Worm (Caenorhabditis elegans): ENCODE measurements around the gene W09C2.9.

Gene W09C2.9

DNA sequence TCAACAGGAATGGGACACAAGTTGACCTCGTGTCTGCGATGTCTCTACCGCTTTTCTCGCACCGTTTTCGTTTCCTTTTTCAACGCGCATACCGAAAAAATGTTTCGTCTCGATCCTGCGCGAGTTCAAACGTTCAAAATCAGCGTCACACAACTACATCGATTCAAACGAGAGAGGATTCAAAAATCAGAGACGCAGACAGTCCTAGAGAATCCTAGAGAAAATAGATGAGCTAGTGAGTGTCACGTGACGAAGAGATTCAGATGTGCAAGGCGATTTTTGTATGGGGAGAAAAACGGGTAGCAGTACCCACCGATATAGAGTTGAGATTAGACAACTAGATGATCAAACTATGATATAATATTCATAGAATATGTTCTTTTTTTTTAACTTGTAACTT lies 46.8 kb upstream of the W09C2.9 start (continued):
- TF ChIP-seq sox-4 (tag; optimal IDR thresholded peaks at IDR 0.05) = no peak
- TF ChIP-seq nhr-77 (tag; optimal IDR thresholded peaks at IDR 0.05) = peak; percentile 33
- TF ChIP-seq blmp-1 (tag; optimal IDR thresholded peaks at IDR 0.05) = peak; percentile 77
- no peak for TF ChIP-seq C34B4.2 (tag; optimal IDR thresholded peaks at IDR 0.05)
- TF ChIP-seq lin-14 (GFP tag; optimal IDR thresholded peaks at IDR 0.05) = peak; percentile 86
- TF ChIP-seq skn-1 (tag; optimal IDR thresholded peaks at IDR 0.05) = peak; percentile 20
- no peak for TF ChIP-seq sptf-1 (tag; optimal IDR thresholded peaks at IDR 0.05)
- no peak for TF ChIP-seq tlp-1 (tag; optimal IDR thresholded peaks at IDR 0.05)
- TF ChIP-seq jun-1 (tag; optimal IDR thresholded peaks at IDR 0.05) = peak; percentile 56
- no peak for TF ChIP-seq ceh-90 (tag; optimal IDR thresholded peaks at IDR 0.05)
- TF ChIP-seq tbx-2 (tag; optimal IDR thresholded peaks at IDR 0.05) = peak; percentile 35
- no peak for TF ChIP-seq dsc-1 (tag; optimal IDR thresholded peaks at IDR 0.05)
- TF ChIP-seq nhr-19 (GFP tag; conservative IDR thresholded peaks at IDR 0.05) = peak; percentile 73
- no peak for TF ChIP-seq lin-15B (tag; optimal IDR thresholded peaks at IDR 0.05)
- TF ChIP-seq hlh-4 (tag; optimal IDR thresholded peaks at IDR 0.05) = no peak
- no peak for TF ChIP-seq pag-3 (tag; optimal IDR thresholded peaks at IDR 0.05; ENCODE audit: borderline replicate concordance, insufficient read depth)
- TF ChIP-seq fkh-4 (tag; optimal IDR thresholded peaks at IDR 0.05; ENCODE audit: borderline replicate concordance) = no peak
- no peak for TF ChIP-seq fkh-10 (GFP tag; optimal IDR thresholded peaks at IDR 0.05)
- TF ChIP-seq lsy-2 (tag; optimal IDR thresholded peaks at IDR 0.05) = peak; percentile 35 to 70
- TF ChIP-seq ztf-11 (tag; optimal IDR thresholded peaks at IDR 0.05) = no peak
- no peak for TF ChIP-seq elt-2 (tag; optimal IDR thresholded peaks at IDR 0.05)
- no peak for TF ChIP-seq unc-130 (tag; optimal IDR thresholded peaks at IDR 0.05)
- no peak for TF ChIP-seq egl-27 (tag; optimal IDR thresholded peaks at IDR 0.05)
- TF ChIP-seq nhr-84 (tag; optimal IDR thresholded peaks at IDR 0.05) = no peak
- TF ChIP-seq nhr-237 (tag; optimal IDR thresholded peaks at IDR 0.05) = no peak
- TF ChIP-seq nhr-12 (tag; optimal IDR thresholded peaks at IDR 0.05) = no peak
- peak; percentile 8 to 70 for TF ChIP-seq mdl-1 (tag; optimal IDR thresholded peaks at IDR 0.05)
- peak; percentile 24 for TF ChIP-seq C04F5.9 (tag; optimal IDR thresholded peaks at IDR 0.05)
- no peak for TF ChIP-seq egl-13 (tag; optimal IDR thresholded peaks at IDR 0.05)
- TF ChIP-seq aly-2 (tag; optimal IDR thresholded peaks at IDR 0.05) = no peak
- no peak for TF ChIP-seq pax-3 (tag; optimal IDR thresholded peaks at IDR 0.05)
- TF ChIP-seq grh-1 (GFP tag; IDR thresholded peaks at IDR 0.05) = peak; percentile 79
- TF ChIP-seq hpl-2 (GFP tag; optimal IDR thresholded peaks at IDR 0.05) = no peak
- no peak for TF ChIP-seq F16B12.6 (tag; optimal IDR thresholded peaks at IDR 0.05)
- TF ChIP-seq unc-86 (tag; optimal IDR thresholded peaks at IDR 0.05) = no peak
- TF ChIP-seq sup-37 (GFP tag; optimal IDR thresholded peaks at IDR 0.05) = no peak
- TF ChIP-seq lir-3 (tag; optimal IDR thresholded peaks at IDR 0.05; ENCODE audit: poor library complexity) = peak; percentile 19
- peak; percentile 67 for TF ChIP-seq rnt-1 (tag; optimal IDR thresholded peaks at IDR 0.05)
- peak; percentile 90 for TF ChIP-seq nhr-71 (tag; optimal IDR thresholded peaks at IDR 0.05)
- no peak for TF ChIP-seq mab-9 (GFP tag; IDR thresholded peaks at IDR 0.05)
- TF ChIP-seq ceh-82 (tag; optimal IDR thresholded peaks at IDR 0.05) = peak in 2 of 3 experiments; percentile 1 to 31
- TF ChIP-seq isw-1 (GFP tag; IDR thresholded peaks at IDR 0.05) = no peak
- peak; percentile 1 for TF ChIP-seq lin-13 (GFP tag; optimal IDR thresholded peaks at IDR 0.05)
- peak; percentile 67 for TF ChIP-seq nhr-47 (tag; optimal IDR thresholded peaks at IDR 0.05)
- no peak for TF ChIP-seq ets-5 (GFP tag; IDR thresholded peaks at IDR 0.05)
- TF ChIP-seq xbp-1 (tag; optimal IDR thresholded peaks at IDR 0.05) = peak; percentile 57
- no peak for TF ChIP-seq zip-4 (GFP tag; optimal IDR thresholded peaks at IDR 0.05)

Data from whole organism, L1 larva.